Fruit fly (Drosophila melanogaster) whole organism, embryonic: ENCODE results near the gene SLC5A11.

ENCODE experiments used
- Adf1 ChIP-seq: fragments of 200-800 bp; sonication (Bioruptor generic); IDR thresholded peaks from 2 replicates; pipeline ENCODE4 v1.3.6; 2022; ENCODE audit warnings: missing biosample characterization, missing genetic modification characterization
- Aef1 ChIP-seq: fragments of 200-800 bp; sonication (Bioruptor generic); IDR thresholded peaks from 3 replicates; pipeline ENCODE4 v1.3.6; 2022; ENCODE audit warnings: missing biosample characterization, missing genetic modification characterization
- CG15011 ChIP-seq: fragments of 200-800 bp; sonication (Bioruptor generic); optimal IDR thresholded peaks from 3 replicates; lab custom pipeline; 2018; ENCODE audit warnings: missing biosample characterization, mild to moderate bottlenecking, missing genetic modification characterization
- CG15696 ChIP-seq: fragments of 200-800 bp; sonication (Bioruptor generic); optimal IDR thresholded peaks from 2 replicates; lab custom pipeline; 2019; ENCODE audit warnings: missing biosample characterization, mild to moderate bottlenecking, missing genetic modification characterization, moderate library complexity
- CG1602 ChIP-seq: fragments of 200-800 bp; sonication (Bioruptor generic); optimal IDR thresholded peaks from 3 replicates; lab custom pipeline; 2016; ENCODE audit warnings: missing biosample characterization, missing genetic modification characterization
- CG18619 ChIP-seq: fragments of 200-800 bp; sonication (Bioruptor generic); optimal IDR thresholded peaks from 3 replicates; lab custom pipeline; 2017; ENCODE audit warnings: missing biosample characterization, mild to moderate bottlenecking, missing genetic modification characterization
- CG2116 ChIP-seq: fragments of 200-800 bp; sonication (Bioruptor generic); optimal IDR thresholded peaks from 3 replicates; lab custom pipeline; 2018; ENCODE audit warnings: missing biosample characterization, mild to moderate bottlenecking, missing genetic modification characterization
- CG3407 ChIP-seq: fragments of 200-800 bp; sonication (Bioruptor generic); optimal IDR thresholded peaks from 2 replicates; lab custom pipeline; 2018; ENCODE audit warnings: missing biosample characterization, mild to moderate bottlenecking, missing genetic modification characterization
- CG3995 ChIP-seq: fragments of 200-800 bp; sonication (Bioruptor generic); optimal IDR thresholded peaks from 3 replicates; lab custom pipeline; 2016; ENCODE audit warnings: missing biosample characterization, missing genetic modification characterization
- CG42726 ChIP-seq: fragments of 200-800 bp; sonication (Bioruptor generic); IDR thresholded peaks from 2 replicates; pipeline ENCODE4 v1.3.6; 2022; ENCODE audit warnings: missing biosample characterization, missing genetic modification characterization; ENCODE audit not compliant: partially characterized antibody
- CG6791 ChIP-seq: fragments of 200-800 bp; sonication (Bioruptor generic); IDR thresholded peaks from 3 replicates; pipeline ENCODE4 v1.3.6; 2022; ENCODE audit warnings: missing biosample characterization, missing genetic modification characterization; ENCODE audit not compliant: partially characterized antibody
- CG7556 ChIP-seq: fragments of 200-800 bp; sonication (Bioruptor generic); optimal IDR thresholded peaks from 2 replicates; lab custom pipeline; 2017; ENCODE audit warnings: missing biosample characterization, mild to moderate bottlenecking, missing genetic modification characterization
- CG7839 ChIP-seq: fragments of 200-800 bp; sonication (Bioruptor generic); optimal IDR thresholded peaks from 3 replicates; lab custom pipeline; 2018; ENCODE audit warnings: missing biosample characterization, mild to moderate bottlenecking, missing genetic modification characterization, moderate library complexity
- CG7963 ChIP-seq: fragments of 200-800 bp; sonication (Bioruptor generic); IDR thresholded peaks from 3 replicates; pipeline ENCODE4 v1.3.6; 2022; ENCODE audit warnings: missing biosample characterization, missing genetic modification characterization; ENCODE audit not compliant: partially characterized antibody
- CG8290 ChIP-seq, 3 experiments: fragments of 200-800 bp; sonication (Bioruptor generic); optimal IDR thresholded peaks; 2 replicates each; lab custom pipeline; 2016 to 2019; ENCODE audit warnings: missing biosample characterization in 3 of 3, missing genetic modification characterization in 3 of 3, mild to moderate bottlenecking in 2 of 3, moderate library complexity in 1 of 3
- CG8924 ChIP-seq: fragments of 200-800 bp; optimal IDR thresholded peaks from 3 replicates; lab custom pipeline; 2019; ENCODE audit warnings: missing biosample characterization, mild to moderate bottlenecking, missing genetic modification characterization, moderate library complexity
- CG9609 ChIP-seq: fragments of 200-800 bp; sonication (Bioruptor generic); optimal IDR thresholded peaks from 3 replicates; lab custom pipeline; 2016; ENCODE audit warnings: missing biosample characterization, missing genetic modification characterization
- CHES-1-like ChIP-seq: fragments of 200-800 bp; sonication (Bioruptor generic); optimal IDR thresholded peaks from 2 replicates; lab custom pipeline; 2016; ENCODE audit warnings: missing biosample characterization, missing genetic modification characterization
- Dref ChIP-seq: fragments of 200-800 bp; sonication (Bioruptor generic); IDR thresholded peaks from 2 replicates; pipeline ENCODE4 v1.3.6; 2022; ENCODE audit warnings: missing biosample characterization, missing genetic modification characterization
- Ets97D ChIP-seq: fragments of 200-800 bp; sonication (Bioruptor generic); optimal IDR thresholded peaks from 3 replicates; lab custom pipeline; 2016; ENCODE audit warnings: missing biosample characterization, missing genetic modification characterization
- Fer3 ChIP-seq: fragments of 200-800 bp; sonication (Bioruptor generic); optimal IDR thresholded peaks from 2 replicates; lab custom pipeline; 2018; ENCODE audit warnings: missing biosample characterization, mild to moderate bottlenecking, missing genetic modification characterization, moderate library complexity
- HHEX ChIP-seq: fragments of 200-800 bp; sonication (Bioruptor generic); optimal IDR thresholded peaks from 3 replicates; lab custom pipeline; 2017; ENCODE audit warnings: missing biosample characterization, mild to moderate bottlenecking, missing genetic modification characterization, missing genetic modification reagents
- Meics ChIP-seq: fragments of 200-800 bp; sonication (Bioruptor generic); optimal IDR thresholded peaks from 2 replicates; lab custom pipeline; 2017; ENCODE audit warnings: missing biosample characterization, mild to moderate bottlenecking, missing genetic modification characterization
- Mes4 ChIP-seq: fragments of 200-800 bp; sonication (Bioruptor generic); optimal IDR thresholded peaks from 2 replicates; lab custom pipeline; 2016; ENCODE audit warnings: missing biosample characterization, missing genetic modification characterization
- Oli ChIP-seq: fragments of 200-800 bp; sonication (Bioruptor generic); optimal IDR thresholded peaks from 2 replicates; lab custom pipeline; 2018; ENCODE audit warnings: missing biosample characterization, mild to moderate bottlenecking, missing genetic modification characterization, moderate library complexity
- Optix ChIP-seq: fragments of 200-800 bp; sonication (Bioruptor generic); IDR thresholded peaks from 3 replicates; pipeline ENCODE4 v1.3.6; 2022; ENCODE audit warnings: missing biosample characterization, missing genetic modification characterization
- Sry-δ ChIP-seq: fragments of 200-800 bp; sonication (Bioruptor generic); optimal IDR thresholded peaks from 2 replicates; lab custom pipeline; 2016; ENCODE audit warnings: missing biosample characterization, missing genetic modification characterization
- Ssrp ChIP-seq: fragments of 200-800 bp; sonication (Bioruptor generic); optimal IDR thresholded peaks from 2 replicates; lab custom pipeline; 2018; ENCODE audit warnings: missing biosample characterization, mild to moderate bottlenecking, missing genetic modification characterization, moderate library complexity
- amos ChIP-seq: fragments of 200-800 bp; sonication (Bioruptor generic); IDR thresholded peaks from 2 replicates; pipeline ENCODE4 v1.3.6; 2022; ENCODE audit warnings: missing biosample characterization, missing genetic modification characterization; ENCODE audit not compliant: partially characterized antibody
- bowl ChIP-seq: fragments of 200-800 bp; sonication (Bioruptor generic); IDR thresholded peaks from 2 replicates; pipeline ENCODE4 v1.3.6; 2022; ENCODE audit warnings: missing biosample characterization, missing genetic modification characterization
- dm ChIP-seq: fragments of 200-800 bp; sonication (Bioruptor generic); optimal IDR thresholded peaks from 3 replicates; lab custom pipeline; 2016; ENCODE audit warnings: missing biosample characterization, missing genetic modification characterization
- emc ChIP-seq: fragments of 200-800 bp; sonication (Bioruptor generic); optimal IDR thresholded peaks from 2 replicates; lab custom pipeline; 2016; ENCODE audit warnings: missing biosample characterization, missing genetic modification characterization
- fd3F ChIP-seq: fragments of 200-800 bp; sonication (Bioruptor generic); optimal IDR thresholded peaks from 2 replicates; lab custom pipeline; 2018; ENCODE audit warnings: missing biosample characterization, mild to moderate bottlenecking, missing genetic modification characterization, moderate library complexity
- gem ChIP-seq: fragments of 200-800 bp; sonication (Bioruptor generic); optimal IDR thresholded peaks from 2 replicates; lab custom pipeline; 2019; ENCODE audit warnings: missing biosample characterization, mild to moderate bottlenecking, missing genetic modification characterization, moderate library complexity
- hb ChIP-seq: fragments of 200-800 bp; sonication (Bioruptor generic); IDR thresholded peaks from 3 replicates; pipeline ENCODE4 v1.3.6; 2022; ENCODE audit warnings: missing biosample characterization, missing genetic modification characterization; ENCODE audit not compliant: partially characterized antibody
- hbn ChIP-seq: fragments of 200-800 bp; sonication (Bioruptor generic); IDR thresholded peaks from 2 replicates; pipeline ENCODE4 v1.3.6; 2022; ENCODE audit warnings: missing biosample characterization, missing genetic modification characterization; ENCODE audit not compliant: partially characterized antibody
- hkb ChIP-seq, 2 experiments: fragments of 200-800 bp in 1 of 2; fragments of >200 bp in 1 of 2; sonication (Bioruptor generic) in 1 of 2; IDR thresholded peaks in 1 of 2; optimal IDR thresholded peaks in 1 of 2; 2 replicates each; pipeline versions ENCODE4 v1.3.6 to Lab custom; 2017 to 2022; ENCODE audit warnings: missing biosample characterization in 1 of 2, missing genetic modification characterization in 1 of 2
- inv ChIP-seq: fragments of 200-800 bp; sonication (Bioruptor generic); IDR thresholded peaks from 2 replicates; pipeline ENCODE4 v1.3.6; 2022; ENCODE audit warnings: missing biosample characterization, missing genetic modification characterization; ENCODE audit not compliant: partially characterized antibody
- jigr1 ChIP-seq: fragments of 200-800 bp; sonication (Bioruptor generic); IDR thresholded peaks from 3 replicates; pipeline ENCODE4 v1.3.6; 2022; ENCODE audit warnings: missing biosample characterization, missing genetic modification characterization
- knrl ChIP-seq: fragments of 200-800 bp; sonication (Bioruptor generic); IDR thresholded peaks from 3 replicates; pipeline ENCODE4 v1.3.6; 2022; ENCODE audit warnings: missing biosample characterization, missing genetic modification characterization; ENCODE audit not compliant: partially characterized antibody
- lab ChIP-seq: fragments of 200-800 bp; sonication (Bioruptor generic); optimal IDR thresholded peaks from 3 replicates; lab custom pipeline; 2017; ENCODE audit warnings: missing biosample characterization, missing genetic modification characterization, mild to moderate bottlenecking, moderate library complexity, missing genetic modification reagents
- lmd ChIP-seq: fragments of 200-800 bp; sonication (Bioruptor generic); IDR thresholded peaks from 2 replicates; pipeline ENCODE4 v1.3.6; 2022; ENCODE audit warnings: missing biosample characterization, missing genetic modification characterization
- maf-S ChIP-seq: fragments of 200-800 bp; sonication (Bioruptor generic); optimal IDR thresholded peaks from 2 replicates; lab custom pipeline; 2016; ENCODE audit warnings: missing biosample characterization, missing genetic modification characterization
- otp ChIP-seq: fragments of 200-800 bp; sonication (Bioruptor generic); IDR thresholded peaks from 3 replicates; pipeline ENCODE4, ENCODE4 v1.3.6; 2022; ENCODE audit warnings: missing biosample characterization, missing genetic modification characterization
- pfk ChIP-seq: fragments of 200-800 bp; sonication (Bioruptor generic); optimal IDR thresholded peaks from 2 replicates; lab custom pipeline; 2018; ENCODE audit warnings: missing biosample characterization, mild to moderate bottlenecking, missing genetic modification characterization, moderate library complexity
- phol ChIP-seq: fragments of 200-800 bp; sonication (Bioruptor generic); optimal IDR thresholded peaks from 3 replicates; lab custom pipeline; 2018; ENCODE audit warnings: missing biosample characterization, mild to moderate bottlenecking, missing genetic modification characterization, moderate library complexity
- salm ChIP-seq: fragments of 200-800 bp; sonication (Bioruptor generic); optimal IDR thresholded peaks from 2 replicates; lab custom pipeline; 2018; ENCODE audit warnings: missing biosample characterization, mild to moderate bottlenecking, missing genetic modification characterization
- sc ChIP-seq, 3 experiments: fragments of >200 bp in 2 of 3; fragments of 200-800 bp in 1 of 3; sonication (Bioruptor generic) in 1 of 3; optimal IDR thresholded peaks; 2 replicates in 2 of 3; 3 replicates in 1 of 3; lab custom pipeline; 2017; ENCODE audit warnings: mild to moderate bottlenecking in 1 of 3, missing biosample characterization in 1 of 3, missing genetic modification characterization in 1 of 3, missing genetic modification reagents in 1 of 3

The SLC5A11 gene

dm6 chr2L:8164219-8164618 is 40.7 kb downstream of the SLC5A11 start (continued):
- TF ChIP-seq inv (GFP tag; lab: Robert Waterston, UW) (no peak), CG3407 (peak; percentile 96), Ets97D (GFP tag; lab: Kevin White, UChicago) (peak; percentile 12), jigr1 (GFP tag; lab: Robert Waterston, UW) (no peak), CG8924 (tag; lab: Kevin White, UChicago) (peak; percentile 74), otp (peak; percentile 86; the same call in 2 of the 3 replicates), Meics (GFP tag; lab: Kevin White, UChicago) (peak; percentile 46), lmd (GFP tag; lab: Robert Waterston, UW) (no peak), CG1602 (GFP tag; lab: Kevin White, UChicago) (peak; percentile 76), knrl (GFP tag; lab: Robert Waterston, UW) (no peak), salm (tag; lab: Kevin White, UChicago) (peak; percentile 85), amos (GFP tag; lab: Robert Waterston, UW) (no peak), Adf1 (no peak), fd3F (GFP tag; lab: Kevin White, UChicago) (peak; percentile 66), HHEX (GFP tag; lab: Kevin White, UChicago) (peak; percentile 83), CG2116 (peak; percentile 59), bowl (no peak), CG7839 (peak; percentile 65), CG42726 (GFP tag; lab: Robert Waterston, UW) (no peak), dm (GFP tag; lab: Kevin White, UChicago) (peak; percentile 39), CG9609 (GFP tag; lab: Kevin White, UChicago) (peak; percentile 28), emc (GFP tag; lab: Kevin White, UChicago) (no peak), CG18619 (peak; percentile 82), phol (tag; lab: Kevin White, UChicago) (peak; percentile 35), hkb (optimal IDR thresholded peaks at IDR 0.05; lab: Kevin White, UChicago) (no peak), hkb (GFP tag; IDR thresholded peaks at IDR 0.05; lab: Robert Waterston, UW) (peak; percentile 87), Mes4 (GFP tag; lab: Kevin White, UChicago) (peak; percentile 73), CG7963 (GFP tag; lab: Robert Waterston, UW) (no peak), lab (GFP tag; lab: Kevin White, UChicago) (peak; percentile 88), Ssrp (tag; lab: Kevin White, UChicago) (peak; percentile 51), Fer3 (tag; lab: Kevin White, UChicago) (peak; percentile 78), CG3995 (GFP tag; lab: Kevin White, UChicago) (no peak), maf-S (GFP tag; lab: Kevin White, UChicago) (peak; percentile 63), CHES-1-like (GFP tag; lab: Kevin White, UChicago) (peak; percentile 59), pfk (GFP tag; lab: Kevin White, UChicago) (peak; percentile 68), Sry-δ (GFP tag; lab: Kevin White, UChicago) (peak; percentile 31), CG6791 (no peak), Oli (tag; lab: Kevin White, UChicago) (peak; percentile 58), CG15011 (peak; percentile 76), Optix (GFP tag; lab: Robert Waterston, UW) (no peak), CG7556 (GFP tag; lab: Kevin White, UChicago) (peak; percentile 82), sc (optimal IDR thresholded peaks at IDR 0.05; lab: Kevin White, UChicago) (no peak), sc (GFP tag; optimal IDR thresholded peaks at IDR 0.05; lab: Kevin White, UChicago) (peak; percentile 92), CG8290 (GFP tag; optimal IDR thresholded peaks at IDR 0.05; lab: Kevin White, UChicago) (peak; percentile 70), CG8290 (tag; optimal IDR thresholded peaks at IDR 0.05; lab: Kevin White, UChicago) (peak; percentile 76 to 87), Dref (no peak), Aef1 (GFP tag; lab: Robert Waterston, UW) (no peak), CG15696 (peak; percentile 92), hbn (GFP tag; lab: Robert Waterston, UW) (no peak), hb (no peak), gem (tag; lab: Kevin White, UChicago) (peak; percentile 85)
